Fruit fly (Drosophila melanogaster): ENCODE measurements around the gene CG10864.

CG10864 gene

dm6 chr3R:18448059-18448979 is 36.9 kb upstream of the CG10864 start (continued):
- no peak; the same call in 1 of the 2 replicates for TF ChIP-seq CG6272 (GFP tag; IDR thresholded peaks at IDR 0.05)
- no peak for TF ChIP-seq BEAF-32 (GFP tag; optimal IDR thresholded peaks at IDR 0.05)
- no peak for TF ChIP-seq CG4360 (GFP tag; IDR thresholded peaks at IDR 0.05)
- TF ChIP-seq Gsc (GFP tag; IDR thresholded peaks at IDR 0.05), result no peak
- no peak for TF ChIP-seq CG5180 (GFP tag; optimal IDR thresholded peaks at IDR 0.05)
- peak; percentile 70 for TF ChIP-seq lilli (GFP tag; optimal IDR thresholded peaks at IDR 0.05)
- TF ChIP-seq CG10147 (GFP tag; optimal IDR thresholded peaks at IDR 0.05), result peak; percentile 44
- no peak for TF ChIP-seq Ada2b (GFP tag; IDR thresholded peaks at IDR 0.05)
- TF ChIP-seq cas (GFP tag; IDR thresholded peaks at IDR 0.05), result no peak
- TF ChIP-seq toy (GFP tag; IDR thresholded peaks at IDR 0.05), result no peak
- TF ChIP-seq bcd (GFP tag; optimal IDR thresholded peaks at IDR 0.05), result peak; percentile 63
- peak; percentile 76 for TF ChIP-seq Hmr (GFP tag; optimal IDR thresholded peaks at IDR 0.05)
- peak; percentile 25 for TF ChIP-seq HmgZ (tag; optimal IDR thresholded peaks at IDR 0.05)
- peak; percentile 87 for TF ChIP-seq Med (GFP tag)
- no peak for TF ChIP-seq hbn (GFP tag; IDR thresholded peaks at IDR 0.05; ENCODE audit: partially characterized antibody)
- TF ChIP-seq grau (tag; optimal IDR thresholded peaks at IDR 0.05), result peak; percentile 67
- peak; percentile 24 for TF ChIP-seq cwo (GFP tag; optimal IDR thresholded peaks at IDR 0.05)
- no peak for TF ChIP-seq CG8281 (tag; optimal IDR thresholded peaks at IDR 0.05)
- no peak for TF ChIP-seq ac (GFP tag; optimal IDR thresholded peaks at IDR 0.05)
- TF ChIP-seq E2f2 (GFP tag; IDR thresholded peaks at IDR 0.05), result no peak
- no peak for TF ChIP-seq Nf-YA (GFP tag; IDR thresholded peaks at IDR 0.05)
- TF ChIP-seq Dll (GFP tag; IDR thresholded peaks at IDR 0.05; ENCODE audit: partially characterized antibody), result no peak
- TF ChIP-seq tll (GFP tag; optimal IDR thresholded peaks at IDR 0.05), result no peak
- peak; percentile 15 for TF ChIP-seq Side (GFP tag; optimal IDR thresholded peaks at IDR 0.05)
- peak; percentile 50; the same call in 1 of the 2 replicates for TF ChIP-seq al (GFP tag; IDR thresholded peaks at IDR 0.05)
- no peak for TF ChIP-seq da (GFP tag; optimal IDR thresholded peaks at IDR 0.05)
- TF ChIP-seq CG13894 (tag; optimal IDR thresholded peaks at IDR 0.05), result no peak
- TF ChIP-seq tx (GFP tag; optimal IDR thresholded peaks at IDR 0.05), result no peak
- peak; percentile 52 for TF ChIP-seq CG7839 (tag; optimal IDR thresholded peaks at IDR 0.05)
- TF ChIP-seq D19B (GFP tag; optimal IDR thresholded peaks at IDR 0.05), result peak; percentile 73
- TF ChIP-seq CG3847 (GFP tag; IDR thresholded peaks at IDR 0.05), result peak; percentile 36; the same call in 1 of the 2 replicates
- no peak for TF ChIP-seq so (GFP tag; IDR thresholded peaks at IDR 0.05)
- TF ChIP-seq CG14667 (GFP tag; IDR thresholded peaks at IDR 0.05), result no peak
- peak; percentile 80 for TF ChIP-seq lbe (GFP tag; optimal IDR thresholded peaks at IDR 0.05)
- TF ChIP-seq CG32532 (GFP tag; IDR thresholded peaks at IDR 0.05), result peak; percentile 50; the same call in 1 of the 2 replicates
- TF ChIP-seq schlank (tag; optimal IDR thresholded peaks at IDR 0.05), result peak; percentile 8
- TF ChIP-seq Fer2 (tag; optimal IDR thresholded peaks at IDR 0.05), result no peak
- peak; percentile 4 for TF ChIP-seq Atf-2 (GFP tag; optimal IDR thresholded peaks at IDR 0.05)
- no peak for TF ChIP-seq Neu2 (GFP tag; optimal IDR thresholded peaks at IDR 0.05; ENCODE audit: borderline replicate concordance)
- no peak for TF ChIP-seq z (GFP tag; IDR thresholded peaks at IDR 0.05)
- no peak for TF ChIP-seq ci (GFP tag; IDR thresholded peaks at IDR 0.05)
- TF ChIP-seq pho (GFP tag; optimal IDR thresholded peaks at IDR 0.05), result peak; percentile 59
- TF ChIP-seq kni (GFP tag; optimal IDR thresholded peaks at IDR 0.05), result no peak
- peak; percentile 7 for TF ChIP-seq CG7556 (GFP tag; optimal IDR thresholded peaks at IDR 0.05)
- no peak for TF ChIP-seq Poxn (GFP tag; IDR thresholded peaks at IDR 0.05)
- TF ChIP-seq Bteb2 (GFP tag; optimal IDR thresholded peaks at IDR 0.05), result no peak
- peak; percentile 40 for TF ChIP-seq lab (GFP tag; optimal IDR thresholded peaks at IDR 0.05)
- TF ChIP-seq oc (tag; optimal IDR thresholded peaks at IDR 0.05), result no peak

Data from whole organism, embryonic.